Fruit fly (Drosophila melanogaster): ENCODE results near the gene CG18581.

The CG18581 gene

dm6 chr3L:15076380-15076779 is 26.4 kb upstream of the CG18581 start:
- peak; percentile 30 for TF ChIP-seq EcR (GFP tag; optimal IDR thresholded peaks at IDR 0.05)
- TF ChIP-seq CG15710 (tag; optimal IDR thresholded peaks at IDR 0.05): no peak
- no peak for TF ChIP-seq CG34367 (tag; optimal IDR thresholded peaks at IDR 0.05)
- no peak for TF ChIP-seq CG14655 (GFP tag; optimal IDR thresholded peaks at IDR 0.05)

- TF ChIP-seq CG12605 (GFP tag; IDR thresholded peaks at IDR 0.05) (no peak), fd96Ca (GFP tag; IDR thresholded peaks at IDR 0.05) (no peak), CG10348 (GFP tag; IDR thresholded peaks at IDR 0.05) (no peak), rn (GFP tag; IDR thresholded peaks at IDR 0.05) (no peak), Ets98B (GFP tag; IDR thresholded peaks at IDR 0.05) (no peak), CG34367 (tag; optimal IDR thresholded peaks at IDR 0.05) (no peak), CG17806 (tag; optimal IDR thresholded peaks at IDR 0.05) (no peak), CG9948 (tag; optimal IDR thresholded peaks at IDR 0.05) (no peak), D1 (tag; optimal IDR thresholded peaks at IDR 0.05) (no peak), CG4496 (GFP tag; IDR thresholded peaks at IDR 0.05) (no peak), CG8159 (tag; optimal IDR thresholded peaks at IDR 0.05) (no peak), Pif1A (GFP tag; optimal IDR thresholded peaks at IDR 0.05) (no peak), CG14655 (GFP tag; optimal IDR thresholded peaks at IDR 0.05) (no peak), gl (tag; optimal IDR thresholded peaks at IDR 0.05) (no peak), CG32121 (GFP tag; IDR thresholded peaks at IDR 0.05) (no peak), Snoo (tag; optimal IDR thresholded peaks at IDR 0.05) (no peak), CG8301 (tag; optimal IDR thresholded peaks at IDR 0.05) (no peak), Pif1B (GFP tag; optimal IDR thresholded peaks at IDR 0.05) (no peak), CG13204 (GFP tag; optimal IDR thresholded peaks at IDR 0.05) (no peak)
Observed at dm6 chr3L:15073680-15074079, 23.7 kb upstream of the CG18581 start.

DNA sequence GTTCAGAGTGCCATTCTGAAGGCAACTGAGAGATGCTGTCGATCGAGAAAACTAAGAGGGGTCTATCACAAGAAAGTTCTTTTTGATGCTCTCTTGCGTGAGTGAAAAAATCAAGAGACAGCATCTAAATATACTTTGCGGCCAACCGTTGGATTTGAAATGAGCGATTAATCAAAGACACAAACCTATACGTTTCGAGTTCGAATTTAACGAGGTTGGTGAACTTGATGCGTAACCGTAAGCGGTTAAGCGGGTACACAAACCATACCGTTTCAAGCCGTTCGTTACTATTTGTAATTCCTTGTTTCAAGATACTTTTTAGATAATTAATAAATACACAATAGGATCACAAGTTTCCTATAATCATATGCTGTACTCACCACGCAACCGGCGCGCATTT is 22.1 kb upstream of the CG18581 start:
- TF ChIP-seq Snoo (tag; optimal IDR thresholded peaks at IDR 0.05) (no peak), D1 (tag; optimal IDR thresholded peaks at IDR 0.05) (no peak), fd96Ca (GFP tag; IDR thresholded peaks at IDR 0.05) (no peak), CG4496 (GFP tag; IDR thresholded peaks at IDR 0.05) (no peak), CG12605 (GFP tag; IDR thresholded peaks at IDR 0.05) (no peak)

dm6 chr3L:15064877-15065276 is 14.9 kb upstream of the CG18581 start, which contains the start of gene Sytbeta:
Gene Sytbeta, minus strand, starts transcription at chr3L:15064977.
- TF ChIP-seq gl (tag; optimal IDR thresholded peaks at IDR 0.05): no peak
- TF ChIP-seq CG8301 (tag; optimal IDR thresholded peaks at IDR 0.05): no peak
- no peak for TF ChIP-seq CG15710 (tag; optimal IDR thresholded peaks at IDR 0.05)
- TF ChIP-seq Pif1B (GFP tag; optimal IDR thresholded peaks at IDR 0.05): no peak
- TF ChIP-seq CG17806 (tag; optimal IDR thresholded peaks at IDR 0.05): no peak
- no peak for TF ChIP-seq CG9948 (tag; optimal IDR thresholded peaks at IDR 0.05)
- no peak for TF ChIP-seq CG34367 (tag; optimal IDR thresholded peaks at IDR 0.05)
- TF ChIP-seq CG14655 (GFP tag; optimal IDR thresholded peaks at IDR 0.05): no peak
- TF ChIP-seq D1 (tag; optimal IDR thresholded peaks at IDR 0.05): no peak
- TF ChIP-seq Pif1A (GFP tag; optimal IDR thresholded peaks at IDR 0.05): no peak
- no peak for TF ChIP-seq Ets98B (GFP tag; IDR thresholded peaks at IDR 0.05)

DNA sequence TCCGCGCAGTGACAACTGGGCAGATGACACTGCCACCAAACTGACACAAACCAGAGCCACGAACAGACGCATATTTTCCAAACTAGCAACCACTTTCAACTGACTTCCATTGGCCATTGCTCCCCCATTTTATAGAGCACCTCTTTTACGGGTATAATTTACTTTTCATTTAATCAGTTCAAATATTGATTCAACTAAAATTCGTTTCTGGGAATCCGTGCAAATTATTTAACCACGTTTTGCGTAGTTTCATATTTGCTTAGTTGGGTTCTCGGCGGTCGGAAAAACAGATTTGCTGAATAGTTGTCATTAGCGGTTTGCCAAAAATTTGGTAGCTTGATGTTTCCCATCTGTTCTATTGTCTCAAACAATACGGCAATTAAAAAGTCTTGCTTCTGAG is 11.6 kb upstream of the CG18581 start, which contains the start of gene CG13460:
TSS of gene CG13460 (minus strand) at position 101 of the 400 bp plus-strand sequence.
- no peak for TF ChIP-seq Ets98B (GFP tag; IDR thresholded peaks at IDR 0.05)
- TF ChIP-seq gl (tag; optimal IDR thresholded peaks at IDR 0.05): no peak
- no peak for TF ChIP-seq CG13204 (GFP tag; optimal IDR thresholded peaks at IDR 0.05)
- TF ChIP-seq EcR (GFP tag; optimal IDR thresholded peaks at IDR 0.05): no peak
- no peak for TF ChIP-seq rn (GFP tag; IDR thresholded peaks at IDR 0.05)
- no peak for TF ChIP-seq CG17806 (tag; optimal IDR thresholded peaks at IDR 0.05)
- no peak for TF ChIP-seq D1 (tag; optimal IDR thresholded peaks at IDR 0.05)
- TF ChIP-seq CG12605 (GFP tag; IDR thresholded peaks at IDR 0.05): no peak
- no peak for TF ChIP-seq Pif1A (GFP tag; optimal IDR thresholded peaks at IDR 0.05)
- no peak for TF ChIP-seq CG15710 (tag; optimal IDR thresholded peaks at IDR 0.05)
- no peak for TF ChIP-seq CG4496 (GFP tag; IDR thresholded peaks at IDR 0.05)
- TF ChIP-seq Pif1B (GFP tag; optimal IDR thresholded peaks at IDR 0.05): no peak
- no peak for TF ChIP-seq CG34367 (tag; optimal IDR thresholded peaks at IDR 0.05)
- no peak for TF ChIP-seq CG8159 (tag; optimal IDR thresholded peaks at IDR 0.05)
- TF ChIP-seq Snoo (tag; optimal IDR thresholded peaks at IDR 0.05): no peak

dm6 chr3L:15054477-15054876 is 4.5 kb upstream of the CG18581 start, which contains the start of gene EAChm:
Gene EAChm, plus strand, starts transcription at chr3L:15054777.
- no peak for TF ChIP-seq CG10348 (GFP tag; IDR thresholded peaks at IDR 0.05)
- no peak for TF ChIP-seq D1 (tag; optimal IDR thresholded peaks at IDR 0.05)
- no peak for TF ChIP-seq CG17806 (tag; optimal IDR thresholded peaks at IDR 0.05)

DNA sequence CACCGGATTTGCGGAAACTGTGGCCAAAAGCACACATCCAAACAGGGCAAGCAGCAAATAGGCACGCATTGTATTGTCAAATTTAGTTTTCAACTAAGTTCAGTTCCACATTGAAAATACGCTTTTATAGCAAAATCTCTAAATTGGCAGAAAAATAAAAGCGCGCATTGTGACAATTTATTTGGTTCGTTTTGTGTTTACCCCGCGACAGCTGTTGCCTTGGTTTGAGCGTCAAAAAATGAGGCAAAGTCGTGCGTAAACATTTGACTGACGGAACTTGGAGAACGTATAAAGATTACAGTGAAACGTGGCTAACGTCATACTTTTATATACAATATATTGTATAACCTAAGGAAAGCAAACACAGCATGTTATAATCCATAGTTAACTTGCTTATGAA is 4.0 kb upstream of the CG18581 start, which contains the start of gene CG18649:
TSS of gene CG18649 (minus strand) at position 101 of the 400 bp plus-strand sequence.
- no peak for TF ChIP-seq CG4496 (GFP tag; IDR thresholded peaks at IDR 0.05)
- no peak for TF ChIP-seq fd96Ca (GFP tag; IDR thresholded peaks at IDR 0.05)
- TF ChIP-seq CG8159 (tag; optimal IDR thresholded peaks at IDR 0.05): no peak
- TF ChIP-seq CG13204 (GFP tag; optimal IDR thresholded peaks at IDR 0.05): no peak
- TF ChIP-seq Snoo (tag; optimal IDR thresholded peaks at IDR 0.05): no peak
- no peak for TF ChIP-seq CG8301 (tag; optimal IDR thresholded peaks at IDR 0.05)
- no peak for TF ChIP-seq rn (GFP tag; IDR thresholded peaks at IDR 0.05)
- TF ChIP-seq CG10348 (GFP tag; IDR thresholded peaks at IDR 0.05): no peak
- TF ChIP-seq EcR (GFP tag; optimal IDR thresholded peaks at IDR 0.05): no peak
- TF ChIP-seq CG32121 (GFP tag; IDR thresholded peaks at IDR 0.05): no peak
- TF ChIP-seq CG14655 (GFP tag; optimal IDR thresholded peaks at IDR 0.05): no peak
- TF ChIP-seq Ets98B (GFP tag; IDR thresholded peaks at IDR 0.05): no peak
- no peak for TF ChIP-seq CG17806 (tag; optimal IDR thresholded peaks at IDR 0.05)
